Worm (Caenorhabditis elegans) whole organism, mixed stage, embryonic: ENCODE measurements around the gene col-131.

ENCODE experiments used
- bed-3 ChIP-seq: fragments of 200-800 bp; sonication (Bioruptor generic); optimal IDR thresholded peaks from 3 replicates; lab custom pipeline; 2018; ENCODE audit warnings: mild to moderate bottlenecking, missing genetic modification characterization, moderate library complexity, missing compliant biosample characterization
- blmp-1 ChIP-seq: fragments of 150-350 bp; optimal IDR thresholded peaks from 2 replicates; lab custom pipeline; 2014; ENCODE audit warnings: missing biosample characterization, missing genetic modification characterization
- ceh-39 ChIP-seq: fragments of 150-350 bp; optimal IDR thresholded peaks from 2 replicates; lab custom pipeline; 2014; ENCODE audit warnings: missing biosample characterization, missing genetic modification characterization
- ceh-43 ChIP-seq: fragments of 200-800 bp; sonication (Bioruptor generic); optimal IDR thresholded peaks from 2 replicates; lab custom pipeline; 2018; ENCODE audit warnings: mild to moderate bottlenecking, missing genetic modification characterization, moderate library complexity, missing compliant biosample characterization
- ceh-83 ChIP-seq: fragments of 200-800 bp; sonication (Bioruptor generic); optimal IDR thresholded peaks from 2 replicates; lab custom pipeline; 2018; ENCODE audit warnings: mild to moderate bottlenecking, missing genetic modification characterization, missing compliant biosample characterization
- ces-1 ChIP-seq: fragments of 150-350 bp; optimal IDR thresholded peaks from 2 replicates; lab custom pipeline; 2014; ENCODE audit warnings: missing biosample characterization, missing genetic modification reagents, missing genetic modification characterization
- cnd-1 ChIP-seq: fragments of 200-800 bp; sonication (Bioruptor generic); optimal IDR thresholded peaks from 2 replicates; lab custom pipeline; 2018; ENCODE audit warnings: mild to moderate bottlenecking, missing genetic modification characterization, missing compliant biosample characterization
- drap-1 ChIP-seq: fragments of 200-800 bp; sonication (Bioruptor generic); optimal IDR thresholded peaks from 3 replicates; lab custom pipeline; 2018; ENCODE audit warnings: mild to moderate bottlenecking, missing genetic modification characterization, missing compliant biosample characterization
- elt-1 ChIP-seq: sonication (generic microtip); optimal IDR thresholded peaks from 2 replicates; lab custom pipeline; 2017; ENCODE audit warnings: missing genetic modification characterization, mild to moderate bottlenecking, missing compliant biosample characterization, antibody characterized with exemption, moderate library complexity, borderline replicate concordance; ENCODE audit not compliant: insufficient read depth
- elt-3 ChIP-seq: fragments of 150-350 bp; optimal IDR thresholded peaks from 2 replicates; lab custom pipeline; 2014; ENCODE audit warnings: missing biosample characterization, missing genetic modification characterization
- flh-1 ChIP-seq: fragments of 200-800 bp; sonication (Bioruptor generic); optimal IDR thresholded peaks from 2 replicates; lab custom pipeline; 2018; ENCODE audit warnings: mild to moderate bottlenecking, missing genetic modification characterization, moderate library complexity, missing compliant biosample characterization
- ham-2 ChIP-seq: fragments of 200-800 bp; sonication (Bioruptor generic); optimal IDR thresholded peaks from 2 replicates; lab custom pipeline; 2018; ENCODE audit warnings: mild to moderate bottlenecking, missing genetic modification characterization, missing compliant biosample characterization
- hlh-1 ChIP-seq: fragments of 150-350 bp; optimal IDR thresholded peaks from 2 replicates; lab custom pipeline; 2014; ENCODE audit warnings: missing biosample characterization, missing genetic modification reagents, missing genetic modification characterization
- lin-13 ChIP-seq: fragments of 150-350 bp; optimal IDR thresholded peaks from 2 replicates; lab custom pipeline; 2014; ENCODE audit warnings: missing biosample characterization, missing genetic modification characterization
- lin-32 ChIP-seq: fragments of 200-800 bp; sonication (Bioruptor generic); optimal IDR thresholded peaks from 2 replicates; lab custom pipeline; 2018; ENCODE audit warnings: mild to moderate bottlenecking, missing genetic modification characterization, missing compliant biosample characterization
- lsy-2 ChIP-seq: fragments of 150-350 bp; optimal IDR thresholded peaks from 2 replicates; lab custom pipeline; 2014; ENCODE audit warnings: missing biosample characterization, missing genetic modification characterization
- mab-5 ChIP-seq: fragments of 150-350 bp; optimal IDR thresholded peaks from 2 replicates; lab custom pipeline; 2014; ENCODE audit warnings: missing biosample characterization, missing genetic modification characterization
- nhr-2 ChIP-seq: fragments of 150-350 bp; optimal IDR thresholded peaks from 2 replicates; lab custom pipeline; 2014; ENCODE audit warnings: missing biosample characterization, missing genetic modification characterization
- nhr-237 ChIP-seq: fragments of 150-350 bp; optimal IDR thresholded peaks from 2 replicates; lab custom pipeline; 2014; ENCODE audit warnings: missing biosample characterization, missing genetic modification characterization
- nhr-28 ChIP-seq: fragments of 150-350 bp; optimal IDR thresholded peaks from 2 replicates; lab custom pipeline; 2014; ENCODE audit warnings: missing biosample characterization, missing genetic modification characterization
- nhr-76 ChIP-seq: sonication (generic microtip); optimal IDR thresholded peaks from 2 replicates; lab custom pipeline; 2017; ENCODE audit warnings: missing biosample characterization, missing genetic modification characterization
- sem-2 ChIP-seq: fragments of 200-800 bp; sonication (Bioruptor generic); optimal IDR thresholded peaks from 2 replicates; lab custom pipeline; 2018; ENCODE audit warnings: mild to moderate bottlenecking, missing genetic modification characterization, missing compliant biosample characterization
- snpc-4 ChIP-seq: fragments of 150-350 bp; optimal IDR thresholded peaks from 2 replicates; lab custom pipeline; 2014; ENCODE audit warnings: missing biosample characterization, missing genetic modification characterization
- sptf-1 ChIP-seq: sonication (generic microtip); optimal IDR thresholded peaks from 2 replicates; lab custom pipeline; 2017; ENCODE audit warnings: mild to moderate bottlenecking, missing genetic modification characterization, moderate library complexity, missing compliant biosample characterization
- tbx-8 ChIP-seq: fragments of 200-800 bp; sonication (Bioruptor generic); optimal IDR thresholded peaks from 2 replicates; lab custom pipeline; 2018; ENCODE audit warnings: mild to moderate bottlenecking, missing genetic modification characterization, moderate library complexity, missing compliant biosample characterization
- unc-120 ChIP-seq: sonication (generic microtip); optimal IDR thresholded peaks from 2 replicates; lab custom pipeline; 2017; ENCODE audit warnings: missing genetic modification characterization, missing compliant biosample characterization; ENCODE audit not compliant: poor library complexity, severe bottlenecking
- unc-39 ChIP-seq: fragments of 150-350 bp; optimal IDR thresholded peaks from 2 replicates; lab custom pipeline; 2014; ENCODE audit warnings: missing biosample characterization, missing genetic modification characterization
- unc-62 ChIP-seq: fragments of 150-350 bp; optimal IDR thresholded peaks from 2 replicates; lab custom pipeline; 2014; ENCODE audit warnings: missing biosample characterization, missing genetic modification reagents, missing genetic modification characterization
- zip-8 ChIP-seq: fragments of 150-350 bp; optimal IDR thresholded peaks from 2 replicates; lab custom pipeline; 2014; ENCODE audit warnings: missing biosample characterization, missing genetic modification characterization
- ztf-11 ChIP-seq: fragments of 150-350 bp; optimal IDR thresholded peaks from 2 replicates; lab custom pipeline; 2014; ENCODE audit warnings: missing biosample characterization, missing genetic modification characterization

Gene col-131

DNA sequence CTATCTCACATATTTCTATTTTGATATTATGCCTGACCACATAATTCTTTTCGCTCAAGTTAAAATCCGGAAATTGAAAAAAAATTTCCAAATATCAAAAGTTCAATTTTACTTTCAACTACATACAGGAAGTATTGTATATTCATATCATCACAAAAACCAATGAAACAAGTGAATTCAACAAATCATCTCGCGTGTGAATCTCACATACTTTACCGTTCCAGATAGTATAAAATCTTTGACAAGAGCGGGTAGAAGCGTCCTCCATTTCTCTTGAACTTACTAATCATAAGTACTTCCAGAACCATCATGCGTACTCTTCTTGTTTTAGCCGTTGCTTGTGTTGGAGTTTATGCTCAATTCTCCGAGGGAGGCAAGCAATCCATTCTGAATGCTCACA is 4.3 kb upstream of the col-131 start, which contains the start of gene scl-8:
Gene scl-8 (plus strand): TSS at position 301 of the 400 bp plus-strand sequence.
- no peak for TF ChIP-seq lsy-2 (tag; lab: Kevin White, UChicago)
- no peak for TF ChIP-seq nhr-28 (tag; lab: Kevin White, UChicago)
- no peak for TF ChIP-seq nhr-76 (tag; lab: Kevin White, UChicago)
- TF ChIP-seq unc-39 (tag; lab: Kevin White, UChicago) = no peak
- TF ChIP-seq mab-5 (tag; lab: Kevin White, UChicago) = no peak
- TF ChIP-seq drap-1 (GFP tag; lab: Kevin White, UChicago) = no peak
- no peak for TF ChIP-seq ces-1 (GFP tag; lab: Kevin White, UChicago)
- no peak for TF ChIP-seq sptf-1 (tag; lab: Kevin White, UChicago)
- TF ChIP-seq cnd-1 (tag; lab: Kevin White, UChicago) = no peak
- TF ChIP-seq flh-1 = no peak
- TF ChIP-seq sem-2 (GFP tag; lab: Kevin White, UChicago) = no peak
- TF ChIP-seq elt-1 = no peak
- TF ChIP-seq ceh-39 (tag; lab: Kevin White, UChicago) = no peak
- no peak for TF ChIP-seq hlh-1 (tag; lab: Kevin White, UChicago)
- TF ChIP-seq, all 35 proteins: peak for 0

DNA sequence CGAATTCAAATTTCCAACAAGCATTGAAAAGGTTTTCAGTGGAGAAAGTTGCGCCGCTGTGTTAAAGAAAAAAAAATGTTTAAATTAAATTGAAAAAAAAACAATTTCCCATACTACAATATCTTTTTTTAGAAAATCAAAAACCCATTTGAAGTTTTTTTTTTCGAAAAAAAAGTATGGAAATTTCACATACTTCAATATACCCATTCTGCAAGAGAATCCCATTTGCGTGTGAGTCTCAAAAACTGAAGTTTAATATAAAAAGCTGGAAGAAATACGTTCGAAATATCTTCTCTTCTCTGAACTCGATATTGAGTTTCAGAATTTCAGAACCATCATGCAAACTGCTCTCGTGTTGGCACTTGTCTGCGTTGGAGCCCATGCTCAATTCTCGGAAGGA is 3.0 kb upstream of the col-131 start, which contains the start of gene scl-7:
Gene scl-7 (plus strand): TSS at position 301 of the 400 bp plus-strand sequence.
- no peak for TF ChIP-seq nhr-28 (tag; lab: Kevin White, UChicago)
- TF ChIP-seq ham-2 = no peak
- no peak for TF ChIP-seq unc-120 (tag; lab: Kevin White, UChicago)
- TF ChIP-seq ces-1 (GFP tag; lab: Kevin White, UChicago) = no peak
- no peak for TF ChIP-seq cnd-1 (tag; lab: Kevin White, UChicago)
- TF ChIP-seq unc-39 (tag; lab: Kevin White, UChicago) = no peak
- no peak for TF ChIP-seq unc-62 (GFP tag; lab: Kevin White, UChicago)
- TF ChIP-seq mab-5 (tag; lab: Kevin White, UChicago) = no peak

- TF ChIP-seq sptf-1 (tag; lab: Kevin White, UChicago) (no peak), drap-1 (GFP tag; lab: Kevin White, UChicago) (no peak), nhr-28 (tag; lab: Kevin White, UChicago) (no peak), mab-5 (tag; lab: Kevin White, UChicago) (no peak), ces-1 (GFP tag; lab: Kevin White, UChicago) (no peak), bed-3 (no peak), elt-3 (no peak), ceh-83 (GFP tag; lab: Kevin White, UChicago) (no peak), lin-32 (GFP tag; lab: Kevin White, UChicago) (no peak), nhr-237 (tag; lab: Kevin White, UChicago) (no peak), ztf-11 (tag; lab: Kevin White, UChicago) (no peak), elt-1 (no peak), sem-2 (GFP tag; lab: Kevin White, UChicago) (no peak), ceh-43 (GFP tag; lab: Kevin White, UChicago) (no peak), blmp-1 (tag; lab: Kevin White, UChicago) (no peak)
- TF ChIP-seq, all 35 proteins: peak for 0
Observed at ce11 chrIV:13068451-13068850, 1.4 kb upstream of the col-131 start, which contains the start of gene scl-6. Gene scl-6, plus strand, starts transcription at chrIV:13068751.

DNA sequence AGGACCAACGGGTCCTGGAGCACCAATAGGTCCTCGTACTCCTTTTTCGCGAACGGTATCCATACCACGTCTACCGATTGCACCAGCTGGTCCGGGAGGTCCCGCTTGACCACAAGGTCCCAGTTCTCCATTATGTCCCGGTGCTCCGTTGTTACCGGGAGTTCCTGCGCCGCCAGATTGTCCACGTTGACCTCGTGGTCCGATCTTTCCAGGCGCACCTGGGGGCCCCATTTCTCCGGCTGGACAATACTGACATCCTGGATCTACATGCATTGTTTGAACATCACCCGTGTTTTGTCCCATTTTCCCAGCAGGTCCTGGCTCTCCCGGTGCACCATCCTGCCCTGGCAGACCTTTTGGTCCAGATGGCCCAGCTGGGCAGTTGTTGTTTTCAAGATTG is 1.1 kb downstream of the col-131 start:
- TF ChIP-seq elt-3 (no peak), ces-1 (GFP tag; lab: Kevin White, UChicago) (no peak), snpc-4 (tag; lab: Kevin White, UChicago) (no peak)

DNA sequence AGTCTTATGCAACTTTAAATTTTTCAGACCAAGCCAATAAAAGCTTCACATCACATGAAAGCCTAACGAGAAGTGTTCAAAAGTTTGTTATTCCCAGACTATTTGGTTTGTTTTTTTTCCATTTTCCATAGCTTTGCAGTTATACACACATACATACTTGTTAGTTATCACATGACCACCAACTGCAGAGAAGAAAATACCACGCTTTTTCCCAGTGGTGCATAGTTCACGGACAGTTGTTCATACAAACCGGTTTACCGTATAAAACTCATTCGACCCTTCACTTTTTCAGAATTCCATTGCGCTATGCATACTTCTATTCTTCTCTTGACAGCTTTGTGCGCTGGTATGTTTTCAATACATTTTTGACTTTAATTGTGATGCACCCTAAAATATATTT is 3.4 kb downstream of the col-131 start, which contains the start of gene scl-5:
Gene scl-5 (plus strand): TSS at position 301 of the 400 bp plus-strand sequence.
- TF ChIP-seq snpc-4 (tag; lab: Kevin White, UChicago) (no peak), elt-1 (no peak), zip-8 (tag; lab: Kevin White, UChicago) (no peak), drap-1 (GFP tag; lab: Kevin White, UChicago) (no peak), nhr-76 (tag; lab: Kevin White, UChicago) (no peak), nhr-2 (tag; lab: Kevin White, UChicago) (no peak), ceh-83 (GFP tag; lab: Kevin White, UChicago) (no peak), lin-13 (tag; lab: Kevin White, UChicago) (no peak), tbx-8 (GFP tag; lab: Kevin White, UChicago) (no peak), blmp-1 (tag; lab: Kevin White, UChicago) (no peak), flh-1 (no peak), ztf-11 (tag; lab: Kevin White, UChicago) (no peak)
